Fruit fly (Drosophila melanogaster): ENCODE measurements around the gene Hn.

dm6 chr3L:7781353-7782050, 21.2 kb downstream of the Hn start:
- no peak for TF ChIP-seq GATAd (GFP tag; optimal IDR thresholded peaks at IDR 0.05)
- no peak for TF ChIP-seq dsf (GFP tag; optimal IDR thresholded peaks at IDR 0.05; ENCODE audit: borderline replicate concordance)
- no peak for TF ChIP-seq tai (GFP tag; optimal IDR thresholded peaks at IDR 0.05)
- TF ChIP-seq jim (GFP tag; optimal IDR thresholded peaks at IDR 0.05): no peak
- TF ChIP-seq usp (GFP tag; optimal IDR thresholded peaks at IDR 0.05): no peak
- TF ChIP-seq h (GFP tag; optimal IDR thresholded peaks at IDR 0.05): no peak
- TF ChIP-seq pan (optimal IDR thresholded peaks at IDR 0.05): no peak
- no peak for TF ChIP-seq Hr78 (GFP tag; optimal IDR thresholded peaks at IDR 0.05)
- TF ChIP-seq Hr83 (GFP tag; optimal IDR thresholded peaks at IDR 0.05; ENCODE audit: poor library complexity, severe bottlenecking): no peak
- TF ChIP-seq sage (GFP tag; optimal IDR thresholded peaks at IDR 0.05): peak; percentile 43
- TF ChIP-seq fru (GFP tag; optimal IDR thresholded peaks at IDR 0.05): no peak
- TF ChIP-seq Abd-B (GFP tag; optimal IDR thresholded peaks at IDR 0.05): no peak
- TF ChIP-seq Sp1 (GFP tag; optimal IDR thresholded peaks at IDR 0.05): no peak
- TF ChIP-seq psq (GFP tag; optimal IDR thresholded peaks at IDR 0.05): no peak

Measured in whole organism, wandering third instar larva.